Fruit fly (Drosophila melanogaster) Kc167 (cell line): ENCODE results near the gene CG34136.

Experiments used
- Myc ChIP-seq: fragments of >200 bp; optimal IDR thresholded peaks from 2 replicates; lab custom pipeline; 2017; ENCODE audit warnings: missing external identifiers
- psq ChIP-seq: fragments of >200 bp; optimal IDR thresholded peaks from 2 replicates; lab custom pipeline; 2017; ENCODE audit warnings: missing external identifiers

DNA sequence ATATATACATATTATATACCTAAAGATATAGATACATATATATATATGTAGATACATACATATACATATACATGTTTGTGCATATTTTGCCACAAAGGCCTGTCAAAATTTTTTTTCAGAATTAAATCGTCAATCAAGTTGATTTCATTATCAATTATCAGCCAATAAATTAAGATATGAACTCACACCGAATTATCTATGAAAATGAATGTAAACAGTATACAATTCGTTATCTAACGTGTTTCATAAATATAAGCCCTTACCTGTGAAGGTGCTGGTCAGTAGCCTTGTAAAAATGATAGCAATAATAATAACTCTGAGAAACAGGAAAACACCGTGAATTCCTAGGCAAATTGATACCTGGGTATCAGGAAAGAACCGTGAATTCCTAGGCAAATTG is 13.0 kb downstream of the CG34136 start:
- TF ChIP-seq Myc (lab: Kevin White, UChicago) (no peak), psq (lab: Kevin White, UChicago) (no peak)
